Worm (Caenorhabditis elegans) whole organism, L1 larva: ENCODE results near the gene C01B9.4.

Source experiments
- C04F5.9 ChIP-seq: sonication (generic microtip); optimal IDR thresholded peaks from 2 replicates; lab custom pipeline; 2016; ENCODE audit warnings: missing genetic modification characterization, missing compliant biosample characterization
- C16A3.4 ChIP-seq: fragments of 150-350 bp; optimal IDR thresholded peaks from 2 replicates; lab custom pipeline; 2014; ENCODE audit warnings: missing biosample characterization, missing genetic modification characterization
- C34B4.2 ChIP-seq: sonication (generic microtip); optimal IDR thresholded peaks from 2 replicates; lab custom pipeline; 2017; ENCODE audit warnings: mild to moderate bottlenecking, missing genetic modification characterization, missing compliant biosample characterization
- F16B12.6 ChIP-seq: fragments of 150-350 bp; optimal IDR thresholded peaks from 2 replicates; lab custom pipeline; 2014; ENCODE audit warnings: missing biosample characterization, missing genetic modification characterization
- aha-1 ChIP-seq: fragments of 150-350 bp; optimal IDR thresholded peaks from 2 replicates; lab custom pipeline; 2014; ENCODE audit warnings: missing biosample characterization, missing genetic modification characterization
- aly-2 ChIP-seq: fragments of 150-350 bp; optimal IDR thresholded peaks from 2 replicates; lab custom pipeline; 2014; ENCODE audit warnings: missing biosample characterization, missing genetic modification characterization
- blmp-1 ChIP-seq: fragments of 150-350 bp; optimal IDR thresholded peaks from 2 replicates; lab custom pipeline; 2014; ENCODE audit warnings: missing biosample characterization, missing genetic modification characterization
- ceh-63 ChIP-seq: fragments of 200-800 bp; sonication (Bioruptor generic); optimal IDR thresholded peaks from 2 replicates; lab custom pipeline; 2018; ENCODE audit warnings: mild to moderate bottlenecking, missing genetic modification characterization, missing compliant biosample characterization
- ceh-8 ChIP-seq: fragments of 200-800 bp; sonication (Bioruptor generic); optimal IDR thresholded peaks from 2 replicates; lab custom pipeline; 2018; ENCODE audit warnings: mild to moderate bottlenecking, missing genetic modification characterization, moderate library complexity, missing compliant biosample characterization
- ceh-88 ChIP-seq: fragments of 200-800 bp; sonication (Bioruptor generic); IDR thresholded peaks from 2 replicates; pipeline ENCODE4 v1.3.6; 2022; ENCODE audit warnings: missing genetic modification characterization, missing compliant biosample characterization
- ceh-90 ChIP-seq: sonication (generic microtip); optimal IDR thresholded peaks from 2 replicates; lab custom pipeline; 2016; ENCODE audit warnings: missing genetic modification characterization, missing compliant biosample characterization
- dpl-1 ChIP-seq, 3 experiments: fragments of 150-350 bp in 2 of 3; sonication (generic microtip) in 1 of 3; optimal IDR thresholded peaks; 2 replicates each; lab custom pipeline; 2014 to 2017; ENCODE audit warnings: missing biosample characterization in 3 of 3, missing genetic modification characterization in 3 of 3, missing genetic modification reagents in 3 of 3
- dsc-1 ChIP-seq: sonication (generic microtip); optimal IDR thresholded peaks from 2 replicates; lab custom pipeline; 2016; ENCODE audit warnings: mild to moderate bottlenecking, missing genetic modification characterization, missing compliant biosample characterization
- efl-1 ChIP-seq, 4 experiments: fragments of 150-350 bp; optimal IDR thresholded peaks in 3 of 4; peaks in 1 of 4; 1 replicate in 1 of 4; 2 replicates in 3 of 4; lab custom pipeline; 2014; ENCODE audit warnings: missing biosample characterization in 2 of 4, missing genetic modification characterization in 2 of 4, missing genetic modification reagents in 2 of 4
- efl-3 ChIP-seq: fragments of 200-800 bp; sonication (Bioruptor generic); optimal IDR thresholded peaks from 2 replicates; lab custom pipeline; 2018; ENCODE audit warnings: mild to moderate bottlenecking, missing genetic modification characterization, missing compliant biosample characterization
- egl-13 ChIP-seq: sonication (generic microtip); optimal IDR thresholded peaks from 2 replicates; lab custom pipeline; 2016; ENCODE audit warnings: missing genotype, missing genetic modification reagents, missing genetic modification characterization, missing compliant biosample characterization
- egl-27 ChIP-seq, 2 experiments: fragments of 150-350 bp in 1 of 2; sonication (generic microtip); optimal IDR thresholded peaks; 3 replicates each; lab custom pipeline; 2017 to 2018; ENCODE audit warnings: missing biosample characterization in 2 of 2, missing genetic modification characterization in 2 of 2, missing genetic modification reagents in 2 of 2
- fos-1 ChIP-seq: fragments of 150-350 bp; optimal IDR thresholded peaks from 2 replicates; lab custom pipeline; 2014; ENCODE audit warnings: missing biosample characterization, missing genetic modification characterization
- grh-1 ChIP-seq: fragments of 200-800 bp; sonication (Bioruptor generic); IDR thresholded peaks from 2 replicates; pipeline ENCODE4 v1.3.6; 2022; ENCODE audit warnings: missing genetic modification reagents, missing genetic modification characterization, missing compliant biosample characterization
- hlh-4 ChIP-seq: sonication (generic microtip); optimal IDR thresholded peaks from 2 replicates; lab custom pipeline; 2016; ENCODE audit warnings: mild to moderate bottlenecking, missing genetic modification characterization, missing compliant biosample characterization
- lin-13 ChIP-seq: fragments of 150-350 bp; optimal IDR thresholded peaks from 2 replicates; lab custom pipeline; 2014; ENCODE audit warnings: missing biosample characterization, missing genetic modification reagents, missing genetic modification characterization
- lin-14 ChIP-seq: fragments of 200-800 bp; sonication (Bioruptor generic); optimal IDR thresholded peaks from 2 replicates; lab custom pipeline; 2018; ENCODE audit warnings: mild to moderate bottlenecking, missing genetic modification characterization, moderate library complexity, missing compliant biosample characterization
- lin-35 ChIP-seq, 2 experiments: fragments of 150-350 bp; optimal IDR thresholded peaks; 2 replicates each; lab custom pipeline; 2014; ENCODE audit warnings: missing biosample characterization in 2 of 2, missing genetic modification characterization in 2 of 2, missing genetic modification reagents in 2 of 2
- lir-3 ChIP-seq: sonication (generic microtip); optimal IDR thresholded peaks from 2 replicates; lab custom pipeline; 2016; ENCODE audit warnings: mild to moderate bottlenecking, missing genetic modification characterization, moderate library complexity, missing compliant biosample characterization; ENCODE audit not compliant: poor library complexity
- lsy-2 ChIP-seq, 2 experiments: fragments of 150-350 bp; optimal IDR thresholded peaks; 2 replicates each; lab custom pipeline; 2014; ENCODE audit warnings: missing biosample characterization in 2 of 2, missing genetic modification characterization in 2 of 2
- mdl-1 ChIP-seq, 2 experiments: fragments of 150-350 bp; optimal IDR thresholded peaks; 2 replicates each; lab custom pipeline; 2014 to 2017; ENCODE audit warnings: missing biosample characterization in 2 of 2, missing genetic modification characterization in 2 of 2, inconsistent platforms in 1 of 2
- nhr-11 ChIP-seq: fragments of 150-350 bp; optimal IDR thresholded peaks from 2 replicates; lab custom pipeline; 2014; ENCODE audit warnings: missing biosample characterization, missing genetic modification characterization
- nhr-12 ChIP-seq: sonication (generic microtip); optimal IDR thresholded peaks from 2 replicates; lab custom pipeline; 2017; ENCODE audit warnings: missing biosample characterization, missing genetic modification characterization
- nhr-28 ChIP-seq: fragments of 150-350 bp; optimal IDR thresholded peaks from 2 replicates; lab custom pipeline; 2014; ENCODE audit warnings: missing biosample characterization, missing genetic modification characterization
- nhr-71 ChIP-seq: sonication (generic microtip); optimal IDR thresholded peaks from 2 replicates; lab custom pipeline; 2016; ENCODE audit warnings: mild to moderate bottlenecking, missing genetic modification characterization, moderate library complexity, missing compliant biosample characterization
- nhr-84 ChIP-seq: sonication (generic microtip); optimal IDR thresholded peaks from 2 replicates; lab custom pipeline; 2017; ENCODE audit warnings: missing biosample characterization, missing genetic modification characterization
- nhr-85 ChIP-seq: sonication (generic microtip); peaks from one replicate; lab custom pipeline; 2016; ENCODE audit warnings: missing genetic modification characterization, inconsistent platforms, missing compliant biosample characterization
- nhr-90 ChIP-seq: sonication (generic microtip); optimal IDR thresholded peaks from 2 replicates; lab custom pipeline; 2016; ENCODE audit warnings: mild to moderate bottlenecking, missing genetic modification characterization, missing compliant biosample characterization; ENCODE audit not compliant: poor library complexity
- sox-4 ChIP-seq: sonication (generic microtip); optimal IDR thresholded peaks from 2 replicates; lab custom pipeline; 2016; ENCODE audit warnings: missing genetic modification characterization, missing compliant biosample characterization
- sptf-1 ChIP-seq: fragments of 150-350 bp; optimal IDR thresholded peaks from 2 replicates; lab custom pipeline; 2014; ENCODE audit warnings: missing biosample characterization, missing genetic modification characterization
- sup-37 ChIP-seq: fragments of 200-800 bp; sonication (Bioruptor generic); optimal IDR thresholded peaks from 2 replicates; lab custom pipeline; 2018; ENCODE audit warnings: mild to moderate bottlenecking, missing genetic modification characterization, missing compliant biosample characterization
- swsn-7 ChIP-seq: sonication (generic microtip); optimal IDR thresholded peaks from 2 replicates; lab custom pipeline; 2016; ENCODE audit warnings: missing genetic modification characterization, missing compliant biosample characterization
- tbx-2 ChIP-seq: sonication (generic microtip); optimal IDR thresholded peaks from 2 replicates; lab custom pipeline; 2016; ENCODE audit warnings: missing genetic modification characterization, missing compliant biosample characterization
- tlp-1 ChIP-seq: fragments of 150-350 bp; optimal IDR thresholded peaks from 2 replicates; lab custom pipeline; 2014; ENCODE audit warnings: missing biosample characterization, missing genetic modification characterization
- vab-15 ChIP-seq: sonication (generic microtip); optimal IDR thresholded peaks from 2 replicates; lab custom pipeline; 2017; ENCODE audit warnings: missing genotype, mild to moderate bottlenecking, missing genetic modification characterization, missing compliant biosample characterization
- xbp-1 ChIP-seq: sonication (generic microtip); optimal IDR thresholded peaks from 2 replicates; lab custom pipeline; 2016; ENCODE audit warnings: missing genetic modification characterization, missing compliant biosample characterization
- ztf-11 ChIP-seq, 2 experiments: sonication (generic microtip); optimal IDR thresholded peaks; 2 replicates each; lab custom pipeline; 2016 to 2017; ENCODE audit warnings: missing genetic modification characterization in 2 of 2, missing biosample characterization in 1 of 2, missing compliant biosample characterization in 1 of 2
- ztf-4 ChIP-seq: fragments of 150-350 bp; optimal IDR thresholded peaks from 2 replicates; lab custom pipeline; 2014; ENCODE audit warnings: missing biosample characterization, missing genetic modification characterization

Gene C01B9.4

ce11 chrII:13736906-13737305 is 46.9 kb downstream of the C01B9.4 start (continued):
- TF ChIP-seq dsc-1 (tag; lab: Kevin White, UChicago) (no peak), nhr-84 (tag; lab: Kevin White, UChicago) (no peak), efl-3 (GFP tag; lab: Kevin White, UChicago) (no peak), lsy-2 (tag; optimal IDR thresholded peaks at IDR 0.05; lab: Kevin White, UChicago) (peak in 1 of 2 experiments; percentile 5), dpl-1 (GFP tag; optimal IDR thresholded peaks at IDR 0.05; lab: Kevin White, UChicago) (no peak), egl-13 (tag; lab: Kevin White, UChicago) (no peak), swsn-7 (tag; lab: Kevin White, UChicago) (no peak), ceh-88 (GFP tag; lab: Robert Waterston, UW) (no peak), tbx-2 (tag; lab: Kevin White, UChicago) (peak; percentile 13), lir-3 (tag; lab: Kevin White, UChicago) (no peak), xbp-1 (no peak), ztf-4 (no peak), lin-13 (GFP tag; lab: Kevin White, UChicago) (no peak), grh-1 (GFP tag; lab: Robert Waterston, UW) (no peak), aly-2 (no peak), ceh-63 (GFP tag; lab: Kevin White, UChicago) (no peak), nhr-12 (tag; lab: Kevin White, UChicago) (no peak), lin-14 (GFP tag; lab: Kevin White, UChicago) (peak; percentile 58), blmp-1 (tag; lab: Kevin White, UChicago) (peak; percentile 76), C04F5.9 (no peak), egl-27 (tag; optimal IDR thresholded peaks at IDR 0.05; lab: Kevin White, UChicago) (no peak), ceh-8 (no peak), F16B12.6 (tag; lab: Kevin White, UChicago) (no peak), vab-15 (no peak), nhr-11 (no peak), mdl-1 (tag; optimal IDR thresholded peaks at IDR 0.05; lab: Kevin White, UChicago) (peak in 1 of 2 experiments; percentile 39), nhr-28 (tag; lab: Kevin White, UChicago) (no peak), nhr-71 (peak; percentile 32), C16A3.4 (no peak), lin-35 (GFP tag; optimal IDR thresholded peaks at IDR 0.05; lab: Kevin White, UChicago) (peak in 1 of 2 experiments; percentile 51)

DNA sequence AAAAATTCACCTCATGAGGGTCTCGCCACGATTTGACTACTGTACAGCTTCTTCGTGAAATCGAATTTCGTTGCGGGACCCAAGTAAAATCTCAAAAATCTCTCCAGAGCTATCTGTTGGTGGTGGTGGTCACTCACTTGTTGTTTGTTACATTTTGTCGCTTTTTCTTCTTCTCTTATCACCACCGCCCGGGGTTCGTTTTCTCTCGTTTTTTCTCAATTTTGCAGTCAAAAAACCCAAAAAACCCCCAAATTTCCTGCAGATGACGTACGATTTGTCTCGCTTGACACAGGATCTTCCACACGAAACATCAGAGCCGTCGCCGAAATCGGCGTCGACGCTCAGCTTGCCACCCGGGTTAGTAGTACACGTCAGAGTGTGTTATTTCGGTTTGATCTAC is 47.7 kb downstream of the C01B9.4 start, which contains the start of gene R06B9.5:
Gene R06B9.5, plus strand, starts transcription at position 232 of the 400 bp plus-strand sequence.
- TF ChIP-seq ztf-11 (tag; optimal IDR thresholded peaks at IDR 0.05; lab: Kevin White, UChicago) (no peak), efl-1 (optimal IDR thresholded peaks at IDR 0.05; lab: Kevin White, UChicago) (no peak), efl-1 (GFP tag; optimal IDR thresholded peaks at IDR 0.05 in 1 of 2; lab: Kevin White, UChicago) (peak in 1 of 2 experiments; percentile 55), nhr-85 (tag; lab: Kevin White, UChicago) (peak; percentile 59), efl-3 (GFP tag; lab: Kevin White, UChicago) (no peak)

- TF ChIP-seq sup-37 (GFP tag; lab: Kevin White, UChicago) (no peak), lin-13 (GFP tag; lab: Kevin White, UChicago) (no peak), sptf-1 (no peak), grh-1 (GFP tag; lab: Robert Waterston, UW) (0 out of 2 replicates have a peak, but pooled peaks have one; percentile 16), lin-35 (GFP tag; optimal IDR thresholded peaks at IDR 0.05; lab: Kevin White, UChicago) (no peak)
- TF ChIP-seq, all 84 proteins: peak for 1
Observed at ce11 chrII:13732577-13732976, 51.2 kb downstream of the C01B9.4 start.

- TF ChIP-seq ceh-63 (GFP tag; lab: Kevin White, UChicago) (no peak), C04F5.9 (no peak), tlp-1 (tag; lab: Kevin White, UChicago) (no peak), ceh-90 (tag; lab: Kevin White, UChicago) (no peak), sox-4 (tag; lab: Kevin White, UChicago) (no peak), sptf-1 (no peak), nhr-90 (no peak), aha-1 (tag; lab: Kevin White, UChicago) (no peak), fos-1 (tag; lab: Kevin White, UChicago) (no peak), C34B4.2 (tag; lab: Kevin White, UChicago) (no peak), hlh-4 (no peak)
Observed at ce11 chrII:13732146-13732545, 51.6 kb downstream of the C01B9.4 start.
